Worm (Caenorhabditis elegans): Measurements from ENCODE around the gene D1005.4.

DNA sequence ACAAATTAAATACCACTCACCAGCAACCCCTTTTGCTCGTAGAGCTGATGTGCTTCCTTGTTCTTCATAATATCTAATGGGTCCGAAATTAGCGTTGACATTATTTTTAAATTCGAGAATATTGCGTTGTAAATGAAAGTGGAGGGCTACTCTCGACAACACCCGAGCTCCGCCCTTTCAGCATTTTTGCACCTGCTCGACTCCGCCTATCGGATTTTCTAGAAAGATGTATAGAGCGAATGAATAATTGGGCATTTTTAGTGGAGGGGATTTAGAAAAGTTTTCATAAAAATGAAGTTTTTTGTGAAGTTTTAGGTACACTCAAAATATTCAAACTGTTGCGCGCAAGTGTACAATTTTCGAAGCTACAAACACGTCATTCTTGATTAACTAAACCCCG, 8.6 kb upstream of the D1005.4 start, which contains the start of gene F09E10.5:
- no peak for TF ChIP-seq C34B4.2 (tag; optimal IDR thresholded peaks at IDR 0.05)
- no peak for TF ChIP-seq blmp-1 (tag; optimal IDR thresholded peaks at IDR 0.05)
- TF ChIP-seq snpc-4 (tag; optimal IDR thresholded peaks at IDR 0.05) = no peak
- TF ChIP-seq ztf-11 (tag; optimal IDR thresholded peaks at IDR 0.05) = no peak
- no peak for TF ChIP-seq ces-1 (GFP tag; optimal IDR thresholded peaks at IDR 0.05)
- no peak for TF ChIP-seq nhr-12 (tag; optimal IDR thresholded peaks at IDR 0.05)
- no peak for TF ChIP-seq unc-62 (GFP tag; optimal IDR thresholded peaks at IDR 0.05)
- TF ChIP-seq unc-130 (tag; optimal IDR thresholded peaks at IDR 0.05) = no peak

Measured in whole organism, L1 larva.